Fruit fly (Drosophila melanogaster): ENCODE results near the gene Prx6a.

The Prx6a gene

DNA sequence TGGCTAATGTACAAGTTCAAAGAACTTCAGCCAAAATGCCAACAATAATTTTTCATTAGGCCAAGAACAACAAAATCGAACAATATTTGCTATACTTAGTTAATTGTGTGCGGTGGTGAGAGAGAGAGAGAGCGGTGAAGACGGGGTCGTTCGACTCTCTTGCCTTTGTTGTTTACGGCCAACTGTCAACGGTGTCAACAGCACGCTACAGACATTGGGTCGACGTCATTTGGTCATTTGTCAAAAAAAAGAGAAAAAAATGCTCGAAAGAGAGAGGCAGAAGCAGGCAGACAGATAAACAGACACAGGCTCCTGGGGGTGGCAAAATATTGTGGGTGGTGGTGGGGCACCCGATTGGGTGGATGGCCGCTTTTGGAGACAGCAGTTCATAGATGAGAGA is 31.5 kb upstream of the Prx6a start:
- TF ChIP-seq fru (GFP tag; optimal IDR thresholded peaks at IDR 0.05) (no peak), Hr83 (GFP tag; optimal IDR thresholded peaks at IDR 0.05; ENCODE audit: poor library complexity, severe bottlenecking) (peak; percentile 72), Rel (GFP tag; optimal IDR thresholded peaks at IDR 0.05) (no peak), Rel (tag; optimal IDR thresholded peaks at IDR 0.05) (no peak), Vsx2 (GFP tag; optimal IDR thresholded peaks at IDR 0.05; ENCODE audit: partially characterized antibody) (peak; percentile 9)

DNA sequence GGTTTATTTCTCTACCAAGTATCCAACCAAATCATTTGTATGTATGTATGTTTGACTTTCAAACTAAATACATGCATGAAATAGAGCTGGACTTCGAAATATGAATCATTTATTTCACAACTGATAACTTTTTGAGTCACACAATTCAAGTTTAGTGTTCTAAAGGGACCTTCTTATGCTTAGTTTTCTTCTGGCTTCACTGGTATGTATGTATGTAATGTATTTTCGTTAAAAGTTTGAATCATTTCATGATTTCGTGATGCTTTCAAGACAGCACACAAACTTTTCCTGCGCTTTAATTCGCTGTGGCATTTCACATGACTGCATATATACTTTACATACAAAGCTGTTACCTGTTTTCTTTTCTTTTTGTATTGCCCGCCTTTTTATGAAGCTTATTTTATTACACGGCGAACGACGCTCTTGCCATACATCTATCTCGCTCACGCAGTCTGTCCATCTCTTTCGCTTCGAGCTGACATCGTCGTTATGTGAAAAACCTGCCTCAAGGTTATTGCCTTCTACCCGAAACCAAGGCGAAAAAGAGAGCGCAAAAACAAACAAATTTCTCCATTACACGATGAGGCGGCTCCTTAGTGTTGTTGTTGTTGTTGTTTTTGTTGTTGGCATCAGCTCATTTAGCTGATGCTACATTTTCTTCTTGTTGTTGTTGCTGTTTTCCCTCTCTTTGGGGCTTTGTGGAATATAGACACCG is 30.6 kb upstream of the Prx6a start:
- no peak for TF ChIP-seq foxo (GFP tag; optimal IDR thresholded peaks at IDR 0.05)
- TF ChIP-seq brk (GFP tag; optimal IDR thresholded peaks at IDR 0.05): no peak
- no peak for TF ChIP-seq woc (GFP tag; optimal IDR thresholded peaks at IDR 0.05)
- no peak for TF ChIP-seq dmrt93B (GFP tag; optimal IDR thresholded peaks at IDR 0.05)
- TF ChIP-seq OdsH (GFP tag; optimal IDR thresholded peaks at IDR 0.05): peak; percentile 17
- no peak for TF ChIP-seq pan (optimal IDR thresholded peaks at IDR 0.05)
- no peak for TF ChIP-seq N (GFP tag; optimal IDR thresholded peaks at IDR 0.05)
- TF ChIP-seq jim (GFP tag; optimal IDR thresholded peaks at IDR 0.05): peak; percentile 29
- no peak for TF ChIP-seq br (GFP tag; optimal IDR thresholded peaks at IDR 0.05)
- no peak for TF ChIP-seq Jra (GFP tag; optimal IDR thresholded peaks at IDR 0.05)
- TF ChIP-seq sage (GFP tag; optimal IDR thresholded peaks at IDR 0.05): no peak
- TF ChIP-seq psq (GFP tag; optimal IDR thresholded peaks at IDR 0.05): peak; percentile 74
- no peak for TF ChIP-seq dsf (GFP tag; optimal IDR thresholded peaks at IDR 0.05; ENCODE audit: borderline replicate concordance)
- TF ChIP-seq CG9705 (GFP tag; optimal IDR thresholded peaks at IDR 0.05): no peak
- no peak for TF ChIP-seq Dif (GFP tag; optimal IDR thresholded peaks at IDR 0.05; ENCODE audit: partially characterized antibody)
- TF ChIP-seq Myc (optimal IDR thresholded peaks at IDR 0.05): no peak
- TF ChIP-seq ey (GFP tag; optimal IDR thresholded peaks at IDR 0.05): no peak
- TF ChIP-seq Sp1 (GFP tag; optimal IDR thresholded peaks at IDR 0.05): peak; percentile 33
- no peak for TF ChIP-seq CrebA (GFP tag; optimal IDR thresholded peaks at IDR 0.05; ENCODE audit: borderline replicate concordance)
- TF ChIP-seq Dfd (GFP tag; optimal IDR thresholded peaks at IDR 0.05): no peak
- TF ChIP-seq Hr78 (GFP tag; optimal IDR thresholded peaks at IDR 0.05): no peak
- TF ChIP-seq lola (GFP tag; optimal IDR thresholded peaks at IDR 0.05): no peak
- no peak for TF ChIP-seq rgr (GFP tag; optimal IDR thresholded peaks at IDR 0.05)
- no peak for TF ChIP-seq HLH106 (tag; optimal IDR thresholded peaks at IDR 0.05)
- peak; percentile 36 for TF ChIP-seq fru (GFP tag; optimal IDR thresholded peaks at IDR 0.05)
- peak; percentile 7 for TF ChIP-seq Vsx2 (GFP tag; optimal IDR thresholded peaks at IDR 0.05; ENCODE audit: partially characterized antibody)
- TF ChIP-seq tai (GFP tag; optimal IDR thresholded peaks at IDR 0.05): peak; percentile 28
- no peak for TF ChIP-seq sv (GFP tag; optimal IDR thresholded peaks at IDR 0.05)
- no peak for TF ChIP-seq usp (GFP tag; optimal IDR thresholded peaks at IDR 0.05)
- no peak for TF ChIP-seq Hr83 (GFP tag; optimal IDR thresholded peaks at IDR 0.05; ENCODE audit: poor library complexity, severe bottlenecking)
- peak; percentile 25 for TF ChIP-seq h (GFP tag; optimal IDR thresholded peaks at IDR 0.05)
- no peak for TF ChIP-seq Rel (GFP tag; optimal IDR thresholded peaks at IDR 0.05)
- TF ChIP-seq Rel (tag; optimal IDR thresholded peaks at IDR 0.05): peak; percentile 87
- no peak for TF ChIP-seq Hnf4 (GFP tag; optimal IDR thresholded peaks at IDR 0.05)
- no peak for TF ChIP-seq Abd-B (GFP tag; optimal IDR thresholded peaks at IDR 0.05)
- no peak for TF ChIP-seq dl (GFP tag; optimal IDR thresholded peaks at IDR 0.05; ENCODE audit: insufficient read depth in 1 of 2, partially characterized antibody in 2 of 2)
- no peak for TF ChIP-seq CG32264 (GFP tag; optimal IDR thresholded peaks at IDR 0.05)
- no peak for TF ChIP-seq Mio (GFP tag; optimal IDR thresholded peaks at IDR 0.05)
- TF ChIP-seq GATAd (GFP tag; optimal IDR thresholded peaks at IDR 0.05): no peak

DNA sequence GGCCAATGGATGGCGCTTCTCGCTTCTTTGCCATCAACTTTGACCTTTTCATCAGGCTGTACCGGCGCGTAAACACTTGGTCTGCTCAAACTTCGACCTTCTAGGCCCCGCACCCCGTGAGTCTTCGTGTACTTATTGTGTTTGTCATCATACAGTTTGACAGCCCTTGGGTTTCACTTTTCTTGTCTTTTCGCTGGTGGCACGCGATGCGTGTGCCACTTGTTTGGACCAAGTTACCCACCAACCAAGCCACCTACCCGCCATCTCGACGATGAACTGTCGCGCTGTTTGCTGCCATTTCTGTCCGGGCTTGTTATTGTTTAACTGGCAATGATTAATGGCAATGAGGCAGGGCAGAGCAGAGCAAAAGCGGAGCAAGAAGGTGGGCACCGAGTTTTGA is 29.7 kb upstream of the Prx6a start:
- TF ChIP-seq Dfd (GFP tag; optimal IDR thresholded peaks at IDR 0.05) (no peak), Hr78 (GFP tag; optimal IDR thresholded peaks at IDR 0.05) (no peak), CG9705 (GFP tag; optimal IDR thresholded peaks at IDR 0.05) (no peak), GATAd (GFP tag; optimal IDR thresholded peaks at IDR 0.05) (no peak), h (GFP tag; optimal IDR thresholded peaks at IDR 0.05) (no peak)

Data from whole organism, wandering third instar larva.